Worm (Caenorhabditis elegans) whole organism, early embryonic: ENCODE results near the gene F35E8.6.

Source experiments
- B0310.2 ChIP-seq: sonication (generic microtip); optimal IDR thresholded peaks from 2 replicates; lab custom pipeline; 2016; ENCODE audit warnings: mild to moderate bottlenecking, missing genetic modification characterization, missing compliant biosample characterization
- F13C5.2 ChIP-seq: sonication (generic microtip); optimal IDR thresholded peaks from 2 replicates; lab custom pipeline; 2017; ENCODE audit warnings: mild to moderate bottlenecking, missing genetic modification characterization, inconsistent platforms, missing compliant biosample characterization
- ama-1 ChIP-seq: fragments of 150-350 bp; optimal IDR thresholded peaks from 2 replicates; lab custom pipeline; 2014
- ceh-13 ChIP-seq: fragments of 200-800 bp; sonication (Bioruptor generic); optimal IDR thresholded peaks from 2 replicates; lab custom pipeline; 2018; ENCODE audit warnings: mild to moderate bottlenecking, missing genetic modification characterization, missing compliant biosample characterization
- ets-7 ChIP-seq: sonication (generic microtip); optimal IDR thresholded peaks from 2 replicates; lab custom pipeline; 2016; ENCODE audit warnings: missing genotype, missing genetic modification characterization, missing compliant biosample characterization
- hmbx-1 ChIP-seq: sonication (generic microtip); optimal IDR thresholded peaks from 2 replicates; lab custom pipeline; 2016; ENCODE audit warnings: mild to moderate bottlenecking, missing genetic modification characterization, missing compliant biosample characterization
- hmg-4 ChIP-seq: fragments of 200-800 bp; sonication (Bioruptor generic); optimal IDR thresholded peaks from 2 replicates; lab custom pipeline; 2018; ENCODE audit warnings: mild to moderate bottlenecking, missing genetic modification characterization, missing compliant biosample characterization
- hnd-1 ChIP-seq: sonication (generic microtip); optimal IDR thresholded peaks from 2 replicates; lab custom pipeline; 2016; ENCODE audit warnings: missing genetic modification characterization, missing compliant biosample characterization
- pes-1 ChIP-seq: fragments of 200-800 bp; sonication (Bioruptor generic); IDR thresholded peaks from 2 replicates; pipeline ENCODE4 v1.3.6; 2022; ENCODE audit warnings: missing genetic modification reagents, missing genetic modification characterization, missing compliant biosample characterization
- sea-1 ChIP-seq: fragments of 200-800 bp; sonication (Bioruptor generic); conservative IDR thresholded peaks from 2 replicates; pipeline ENCODE4 v1.3.6; 2022; ENCODE audit warnings: missing genetic modification characterization, missing compliant biosample characterization
- tbx-11 ChIP-seq: fragments of 200-800 bp; sonication (Bioruptor generic); IDR thresholded peaks from 2 replicates; pipeline ENCODE4 v1.3.6; 2022; ENCODE audit warnings: missing genetic modification characterization, missing compliant biosample characterization
- tbx-37 ChIP-seq: fragments of 200-800 bp; sonication (Bioruptor generic); conservative IDR thresholded peaks from 2 replicates; pipeline ENCODE4 v1.3.6; 2022; ENCODE audit warnings: missing genetic modification reagents, missing genetic modification characterization, missing compliant biosample characterization

DNA sequence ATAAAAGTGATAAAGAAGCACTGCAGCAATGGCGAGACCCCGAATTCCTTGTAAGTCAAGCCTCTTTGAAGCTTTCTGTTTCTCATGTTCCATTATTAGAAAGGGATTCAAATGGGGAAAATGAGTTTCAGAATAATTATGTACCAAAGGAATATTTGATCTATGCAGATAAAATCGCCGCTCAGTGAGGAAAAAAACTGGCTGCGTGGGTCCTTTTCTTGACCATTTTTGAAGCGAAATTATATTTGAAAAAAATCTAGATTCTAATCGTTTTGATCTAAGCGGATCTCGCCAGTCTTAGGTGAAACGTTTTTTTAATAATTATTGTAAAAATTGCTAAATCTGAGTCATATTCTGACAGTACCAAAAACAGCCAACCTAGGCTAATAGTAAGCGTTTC is 27.2 kb upstream of the F35E8.6 start, which contains the start of gene oac-42:
- no peak for TF ChIP-seq F13C5.2 (tag; lab: Kevin White, UChicago)
- TF ChIP-seq pes-1 (GFP tag; lab: Robert Waterston, UW), result no peak
- no peak for TF ChIP-seq ama-1 (lab: Kevin White, UChicago)
- TF ChIP-seq ceh-13 (GFP tag; lab: Kevin White, UChicago), result no peak
- no peak for TF ChIP-seq hmbx-1 (tag; lab: Kevin White, UChicago)
- TF ChIP-seq hmg-4 (GFP tag; lab: Kevin White, UChicago), result no peak
- TF ChIP-seq tbx-11 (GFP tag; lab: Robert Waterston, UW), result no peak
- TF ChIP-seq sea-1, result no peak
- TF ChIP-seq ets-7 (tag; lab: Kevin White, UChicago), result no peak
- TF ChIP-seq tbx-37, result no peak
- no peak for TF ChIP-seq hnd-1 (tag; lab: Kevin White, UChicago)
- no peak for TF ChIP-seq B0310.2
